Fruit fly (Drosophila melanogaster): Measurements from ENCODE around the gene CG4730.

DNA sequence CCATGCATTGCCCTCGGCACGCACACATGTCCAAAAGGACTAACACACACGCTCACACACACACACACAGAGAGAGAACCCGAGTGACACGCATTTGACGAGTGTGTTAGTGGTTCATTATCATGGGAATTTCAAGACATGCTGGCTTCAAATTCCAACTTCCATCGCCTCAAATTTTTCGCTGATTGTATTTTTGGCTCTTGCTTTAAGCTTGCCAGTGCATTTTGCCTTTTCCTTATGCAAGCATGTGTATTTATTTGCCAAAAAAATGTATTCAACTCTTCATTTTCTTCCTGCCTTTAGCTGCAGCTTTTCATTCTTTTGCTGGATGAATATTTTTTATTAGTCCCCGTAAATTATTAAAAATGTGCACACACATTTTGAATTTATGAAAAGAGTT lies 45.3 kb upstream of the CG4730 start:
- TF ChIP-seq Dfd (GFP tag; optimal IDR thresholded peaks at IDR 0.05) (no peak), usp (GFP tag; optimal IDR thresholded peaks at IDR 0.05) (no peak), Hnf4 (GFP tag; optimal IDR thresholded peaks at IDR 0.05) (no peak), OdsH (GFP tag; optimal IDR thresholded peaks at IDR 0.05) (no peak), sage (GFP tag; optimal IDR thresholded peaks at IDR 0.05) (no peak)
